Worm (Caenorhabditis elegans) whole organism, early embryonic: Measurements from ENCODE around the gene cpg-4.

Experiments
- ama-1 ChIP-seq: fragments of 150-350 bp; optimal IDR thresholded peaks from 2 replicates; lab custom pipeline; 2014
- ceh-13 ChIP-seq: fragments of 200-800 bp; sonication (Bioruptor generic); optimal IDR thresholded peaks from 2 replicates; lab custom pipeline; 2018; ENCODE audit warnings: mild to moderate bottlenecking, missing genetic modification characterization, missing compliant biosample characterization
- pes-1 ChIP-seq: fragments of 200-800 bp; sonication (Bioruptor generic); IDR thresholded peaks from 2 replicates; pipeline ENCODE4 v1.3.6; 2022; ENCODE audit warnings: missing genetic modification reagents, missing genetic modification characterization, missing compliant biosample characterization

DNA sequence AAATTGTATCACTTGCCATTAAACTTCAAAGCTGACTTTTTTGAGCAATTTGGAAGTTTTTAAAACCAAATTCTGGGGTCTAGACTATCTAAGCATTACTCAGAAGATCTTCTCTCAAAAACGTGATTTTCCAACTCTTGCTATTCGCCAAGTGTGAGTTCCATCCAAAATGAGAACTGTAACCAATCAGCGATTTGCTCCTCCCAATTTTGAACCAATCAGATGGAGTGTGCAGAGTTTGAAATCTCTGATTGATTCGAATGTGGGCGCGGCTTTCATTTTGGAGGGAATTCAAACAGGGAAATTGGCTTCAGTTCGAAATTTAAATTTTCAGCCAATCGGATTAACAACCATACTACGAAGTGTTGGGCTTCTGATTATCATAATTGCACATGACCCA lies 43.1 kb upstream of the cpg-4 start:
- TF ChIP-seq pes-1: no peak
- TF ChIP-seq ceh-13 (GFP tag; lab: Kevin White, UChicago): no peak
- no peak for TF ChIP-seq ama-1 (lab: Kevin White, UChicago)
